In genomic region chr3L:2589167-2589910, dm6 we compare ENCODE assay signal across 6 fruit fly cellular contexts.
TF ChIP-seq lines count a peak whose summit lies in the region.

Gene dos, plus strand, starts transcription at chr3L:2589414.

- TF ChIP-seq CTCF in whole organism, embryonic (GFP tag; optimal IDR thresholded peaks at IDR 0.05; lab: Kevin White, UChicago): peak; percentile 36

TF ChIP-seq in Kc167, 6 proteins besides CTCF, POLR2A, EP300 and RAD21:
- TF ChIP-seq Sin3A (optimal IDR thresholded peaks at IDR 0.05; lab: Kevin White, UChicago) (no peak), psq (optimal IDR thresholded peaks at IDR 0.05; lab: Kevin White, UChicago) (peak; percentile 95)

TF ChIP-seq in whole organism, adult, 20 proteins besides CTCF, POLR2A, EP300 and RAD21 (continues in another document):
- TF ChIP-seq Hr96 (GFP tag; optimal IDR thresholded peaks at IDR 0.05; lab: Kevin White, UChicago) (peak; percentile 30), cnc (optimal IDR thresholded peaks at IDR 0.05; lab: Kevin White, UChicago) (no peak), tj (GFP tag; optimal IDR thresholded peaks at IDR 0.05; lab: Kevin White, UChicago) (no peak), CG11617 (GFP tag; optimal IDR thresholded peaks at IDR 0.05; lab: Kevin White, UChicago) (peak; percentile 49), CG12768 (GFP tag; optimal IDR thresholded peaks at IDR 0.05; lab: Kevin White, UChicago) (peak; percentile 4), pad (GFP tag; optimal IDR thresholded peaks at IDR 0.05; lab: Kevin White, UChicago) (peak; percentile 53), Mnt (GFP tag; optimal IDR thresholded peaks at IDR 0.05; lab: Kevin White, UChicago) (peak; percentile 72), bab1 (GFP tag; optimal IDR thresholded peaks at IDR 0.05; lab: Kevin White, UChicago) (peak; percentile 56), CG5204 (GFP tag; optimal IDR thresholded peaks at IDR 0.05; lab: Kevin White, UChicago) (no peak), CG14711 (tag; optimal IDR thresholded peaks at IDR 0.05; lab: Kevin White, UChicago) (peak; percentile 54), CG7045 (GFP tag; optimal IDR thresholded peaks at IDR 0.05; lab: Kevin White, UChicago) (peak; percentile 49), CG7101 (tag; optimal IDR thresholded peaks at IDR 0.05; lab: Kevin White, UChicago) (peak; percentile 75), Crg-1 (GFP tag; optimal IDR thresholded peaks at IDR 0.05; lab: Kevin White, UChicago) (peak; percentile 76), Clk (GFP tag; optimal IDR thresholded peaks at IDR 0.05; lab: Kevin White, UChicago) (peak; percentile 56), cic (GFP tag; optimal IDR thresholded peaks at IDR 0.05; lab: Kevin White, UChicago) (no peak), kay (GFP tag; lab: Kevin White, UChicago; ENCODE audit: borderline replicate concordance) (no peak), CG33017 (tag; optimal IDR thresholded peaks at IDR 0.05; lab: Kevin White, UChicago) (peak; percentile 27), CG1620 (GFP tag; optimal IDR thresholded peaks at IDR 0.05; lab: Kevin White, UChicago) (peak; percentile 84)

TF ChIP-seq in whole organism, embryonic, 481 proteins besides CTCF, POLR2A, EP300 and RAD21 (continues in another document):
- peak; percentile 62; the same call in 2 of the 3 replicates for TF ChIP-seq Dbx (GFP tag; IDR thresholded peaks at IDR 0.05; lab: Robert Waterston, UW)
- no peak for TF ChIP-seq gsb (GFP tag; IDR thresholded peaks at IDR 0.05; lab: Robert Waterston, UW)
- TF ChIP-seq bsh (GFP tag; optimal IDR thresholded peaks at IDR 0.05; lab: Kevin White, UChicago): peak in 1 of 2 experiments; percentile 53
- TF ChIP-seq zfh1 (GFP tag; IDR thresholded peaks at IDR 0.05; lab: Robert Waterston, UW): 0 out of 3 replicates have a peak, but pooled peaks have one; percentile 43
- peak; percentile 15 for TF ChIP-seq Ssrp (tag; optimal IDR thresholded peaks at IDR 0.05; lab: Kevin White, UChicago)
- TF ChIP-seq CG31365 (tag; optimal IDR thresholded peaks at IDR 0.05; lab: Kevin White, UChicago): peak; percentile 5
- TF ChIP-seq dm (GFP tag; optimal IDR thresholded peaks at IDR 0.05; lab: Kevin White, UChicago): peak; percentile 34
- no peak for TF ChIP-seq zf30C (GFP tag; optimal IDR thresholded peaks at IDR 0.05; lab: Kevin White, UChicago)
- peak; percentile 12 for TF ChIP-seq gcm (GFP tag; optimal IDR thresholded peaks at IDR 0.05; lab: Kevin White, UChicago)
- TF ChIP-seq CG2116 (GFP tag; optimal IDR thresholded peaks at IDR 0.05; lab: Kevin White, UChicago): peak; percentile 94
- TF ChIP-seq Mes4 (GFP tag; optimal IDR thresholded peaks at IDR 0.05; lab: Kevin White, UChicago): peak; percentile 10
- no peak for TF ChIP-seq pfk (GFP tag; optimal IDR thresholded peaks at IDR 0.05; lab: Kevin White, UChicago)
- TF ChIP-seq D19A (tag; optimal IDR thresholded peaks at IDR 0.05; lab: Kevin White, UChicago): peak; percentile 27
- TF ChIP-seq Bdp1 (GFP tag; optimal IDR thresholded peaks at IDR 0.05; lab: Kevin White, UChicago): peak; percentile 39
- no peak for TF ChIP-seq cad (GFP tag; optimal IDR thresholded peaks at IDR 0.05; lab: Kevin White, UChicago)
- TF ChIP-seq CG31441 (GFP tag; IDR thresholded peaks at IDR 0.05; lab: Robert Waterston, UW): 0 out of 2 replicates have a peak, but pooled peaks have one; percentile 28
- TF ChIP-seq vnd (GFP tag; IDR thresholded peaks at IDR 0.05; lab: Robert Waterston, UW; ENCODE audit: partially characterized antibody): peak; percentile 74

TF ChIP-seq in whole organism, prepupa, 60 proteins besides CTCF, POLR2A, EP300 and RAD21 (continues in another document):
- TF ChIP-seq salr (GFP tag; optimal IDR thresholded peaks at IDR 0.05; lab: Kevin White, UChicago) (no peak), CG32006 (GFP tag; optimal IDR thresholded peaks at IDR 0.05; lab: Kevin White, UChicago) (no peak), CG15336 (GFP tag; IDR thresholded peaks at IDR 0.05; lab: Robert Waterston, UW) (no peak), CG34406 (GFP tag; optimal IDR thresholded peaks at IDR 0.05; lab: Kevin White, UChicago) (no peak), Met (GFP tag; optimal IDR thresholded peaks at IDR 0.05; lab: Kevin White, UChicago) (peak; percentile 58), acj6 (GFP tag; optimal IDR thresholded peaks at IDR 0.05; lab: Kevin White, UChicago) (peak; percentile 34), eg (GFP tag; IDR thresholded peaks at IDR 0.05; lab: Robert Waterston, UW) (no peak), CG3032 (tag; optimal IDR thresholded peaks at IDR 0.05; lab: Kevin White, UChicago) (peak; percentile 48), Ets96B (tag; optimal IDR thresholded peaks at IDR 0.05; lab: Kevin White, UChicago) (no peak), CG11902 (GFP tag; optimal IDR thresholded peaks at IDR 0.05; lab: Kevin White, UChicago) (no peak), dsx (GFP tag; optimal IDR thresholded peaks at IDR 0.05; lab: Kevin White, UChicago; ENCODE audit: poor library complexity, severe bottlenecking) (peak; percentile 34), net (GFP tag; optimal IDR thresholded peaks at IDR 0.05; lab: Kevin White, UChicago) (no peak), Eip75B (GFP tag; optimal IDR thresholded peaks at IDR 0.05; lab: Kevin White, UChicago) (peak; percentile 30), Hr4 (GFP tag; optimal IDR thresholded peaks at IDR 0.05; lab: Kevin White, UChicago) (peak; percentile 15), Blimp-1 (GFP tag; optimal IDR thresholded peaks at IDR 0.05; lab: Kevin White, UChicago) (no peak), ss (GFP tag; optimal IDR thresholded peaks at IDR 0.05; lab: Kevin White, UChicago) (no peak), CG16779 (tag; optimal IDR thresholded peaks at IDR 0.05; lab: Kevin White, UChicago) (no peak), OdsH (GFP tag; optimal IDR thresholded peaks at IDR 0.05; lab: Kevin White, UChicago) (peak; percentile 23), CG7368 (GFP tag; optimal IDR thresholded peaks at IDR 0.05; lab: Kevin White, UChicago) (no peak)

TF ChIP-seq in whole organism, pupa, 21 proteins besides CTCF, POLR2A, EP300 and RAD21:
- TF ChIP-seq gl (tag; optimal IDR thresholded peaks at IDR 0.05; lab: Kevin White, UChicago) (no peak), CG4496 (GFP tag; IDR thresholded peaks at IDR 0.05; lab: Robert Waterston, UW) (0 out of 3 replicates have a peak, but pooled peaks have one; percentile 32), rn (GFP tag; IDR thresholded peaks at IDR 0.05; lab: Robert Waterston, UW) (no peak), Ets98B (GFP tag; IDR thresholded peaks at IDR 0.05; lab: Robert Waterston, UW) (0 out of 2 replicates have a peak, but pooled peaks have one; percentile 23), D1 (tag; optimal IDR thresholded peaks at IDR 0.05; lab: Kevin White, UChicago) (peak; percentile 2), fd96Ca (GFP tag; IDR thresholded peaks at IDR 0.05; lab: Robert Waterston, UW) (no peak), CG8159 (tag; optimal IDR thresholded peaks at IDR 0.05; lab: Kevin White, UChicago) (peak; percentile 37), CG13204 (GFP tag; optimal IDR thresholded peaks at IDR 0.05; lab: Kevin White, UChicago) (no peak), Pif1B (GFP tag; optimal IDR thresholded peaks at IDR 0.05; lab: Kevin White, UChicago) (no peak), CG12605 (GFP tag; IDR thresholded peaks at IDR 0.05; lab: Robert Waterston, UW) (no peak), CG15710 (tag; optimal IDR thresholded peaks at IDR 0.05; lab: Kevin White, UChicago) (peak; percentile 20), CG14655 (GFP tag; optimal IDR thresholded peaks at IDR 0.05; lab: Kevin White, UChicago) (peak; percentile 9), CG9948 (tag; optimal IDR thresholded peaks at IDR 0.05; lab: Kevin White, UChicago) (no peak), EcR (GFP tag; optimal IDR thresholded peaks at IDR 0.05; lab: Kevin White, UChicago) (no peak), Snoo (tag; optimal IDR thresholded peaks at IDR 0.05; lab: Kevin White, UChicago) (peak; percentile 15), CG32121 (GFP tag; IDR thresholded peaks at IDR 0.05; lab: Robert Waterston, UW) (no peak), CG17806 (tag; optimal IDR thresholded peaks at IDR 0.05; lab: Kevin White, UChicago) (peak; percentile 14), Pif1A (GFP tag; optimal IDR thresholded peaks at IDR 0.05; lab: Kevin White, UChicago) (peak; percentile 20), CG34367 (tag; optimal IDR thresholded peaks at IDR 0.05; lab: Kevin White, UChicago) (no peak), CG10348 (GFP tag; IDR thresholded peaks at IDR 0.05; lab: Robert Waterston, UW) (no peak), CG8301 (tag; optimal IDR thresholded peaks at IDR 0.05; lab: Kevin White, UChicago) (peak; percentile 0)

TF ChIP-seq in whole organism, wandering third instar larva, 38 proteins besides CTCF, POLR2A, EP300 and RAD21 (continues in another document):
- TF ChIP-seq Jra (GFP tag; optimal IDR thresholded peaks at IDR 0.05; lab: Kevin White, UChicago): peak; percentile 24
- peak; percentile 36 for TF ChIP-seq sage (GFP tag; optimal IDR thresholded peaks at IDR 0.05; lab: Kevin White, UChicago)
- peak; percentile 65 for TF ChIP-seq rgr (GFP tag; optimal IDR thresholded peaks at IDR 0.05; lab: Kevin White, UChicago)
- no peak for TF ChIP-seq Dfd (GFP tag; optimal IDR thresholded peaks at IDR 0.05; lab: Kevin White, UChicago)
- TF ChIP-seq woc (GFP tag; optimal IDR thresholded peaks at IDR 0.05; lab: Kevin White, UChicago): no peak
- peak; percentile 27 for TF ChIP-seq OdsH (GFP tag; optimal IDR thresholded peaks at IDR 0.05; lab: Kevin White, UChicago)
- TF ChIP-seq CG9705 (GFP tag; optimal IDR thresholded peaks at IDR 0.05; lab: Kevin White, UChicago): peak; percentile 44
- TF ChIP-seq HLH106 (tag; optimal IDR thresholded peaks at IDR 0.05; lab: Kevin White, UChicago): peak; percentile 51
- no peak for TF ChIP-seq Rel (GFP tag; optimal IDR thresholded peaks at IDR 0.05; lab: Kevin White, UChicago)
- TF ChIP-seq Rel (tag; optimal IDR thresholded peaks at IDR 0.05; lab: Kevin White, UChicago): peak; percentile 67
- TF ChIP-seq Sp1 (GFP tag; optimal IDR thresholded peaks at IDR 0.05; lab: Kevin White, UChicago): peak; percentile 48
- no peak for TF ChIP-seq lola (GFP tag; optimal IDR thresholded peaks at IDR 0.05; lab: Kevin White, UChicago)
- TF ChIP-seq psq (GFP tag; optimal IDR thresholded peaks at IDR 0.05; lab: Kevin White, UChicago): peak; percentile 49
- no peak for TF ChIP-seq N (GFP tag; optimal IDR thresholded peaks at IDR 0.05; lab: Kevin White, UChicago)
- TF ChIP-seq dsf (GFP tag; optimal IDR thresholded peaks at IDR 0.05; lab: Kevin White, UChicago; ENCODE audit: borderline replicate concordance): peak; percentile 35
- peak; percentile 74 for TF ChIP-seq h (GFP tag; optimal IDR thresholded peaks at IDR 0.05; lab: Kevin White, UChicago)
- TF ChIP-seq Vsx2 (GFP tag; optimal IDR thresholded peaks at IDR 0.05; lab: Kevin White, UChicago; ENCODE audit: partially characterized antibody): peak; percentile 90
- peak; percentile 33 for TF ChIP-seq ey (GFP tag; optimal IDR thresholded peaks at IDR 0.05; lab: Kevin White, UChicago)
- peak in 1 of 2 experiments; percentile 57 for TF ChIP-seq foxo (GFP tag; optimal IDR thresholded peaks at IDR 0.05; lab: Kevin White, UChicago)
- TF ChIP-seq Hnf4 (GFP tag; optimal IDR thresholded peaks at IDR 0.05; lab: Kevin White, UChicago): peak; percentile 67
- TF ChIP-seq Myc (optimal IDR thresholded peaks at IDR 0.05; lab: Kevin White, UChicago): no peak
- peak; percentile 41 for TF ChIP-seq br (GFP tag; optimal IDR thresholded peaks at IDR 0.05; lab: Kevin White, UChicago)
- peak; percentile 33 for TF ChIP-seq Hr83 (GFP tag; optimal IDR thresholded peaks at IDR 0.05; lab: Kevin White, UChicago; ENCODE audit: poor library complexity, severe bottlenecking)
